Worm (Caenorhabditis elegans) whole organism, mixed stage, embryonic: Measurements from ENCODE around the gene unc-34.

Experiments used
- M03D4.4 ChIP-seq: sonication (generic microtip); optimal IDR thresholded peaks from 2 replicates; lab custom pipeline; 2017; ENCODE audit warnings: mild to moderate bottlenecking, missing genetic modification characterization, missing compliant biosample characterization
- bed-3 ChIP-seq: fragments of 200-800 bp; sonication (Bioruptor generic); optimal IDR thresholded peaks from 3 replicates; lab custom pipeline; 2018; ENCODE audit warnings: mild to moderate bottlenecking, missing genetic modification characterization, moderate library complexity, missing compliant biosample characterization
- blmp-1 ChIP-seq: fragments of 150-350 bp; optimal IDR thresholded peaks from 2 replicates; lab custom pipeline; 2014; ENCODE audit warnings: missing biosample characterization, missing genetic modification characterization
- ceh-43 ChIP-seq: fragments of 200-800 bp; sonication (Bioruptor generic); optimal IDR thresholded peaks from 2 replicates; lab custom pipeline; 2018; ENCODE audit warnings: mild to moderate bottlenecking, missing genetic modification characterization, moderate library complexity, missing compliant biosample characterization
- ces-1 ChIP-seq: fragments of 150-350 bp; optimal IDR thresholded peaks from 2 replicates; lab custom pipeline; 2014; ENCODE audit warnings: missing biosample characterization, missing genetic modification reagents, missing genetic modification characterization
- cnd-1 ChIP-seq: fragments of 200-800 bp; sonication (Bioruptor generic); optimal IDR thresholded peaks from 2 replicates; lab custom pipeline; 2018; ENCODE audit warnings: mild to moderate bottlenecking, missing genetic modification characterization, missing compliant biosample characterization
- drap-1 ChIP-seq: fragments of 200-800 bp; sonication (Bioruptor generic); optimal IDR thresholded peaks from 3 replicates; lab custom pipeline; 2018; ENCODE audit warnings: mild to moderate bottlenecking, missing genetic modification characterization, missing compliant biosample characterization
- elt-1 ChIP-seq: sonication (generic microtip); optimal IDR thresholded peaks from 2 replicates; lab custom pipeline; 2017; ENCODE audit warnings: missing genetic modification characterization, mild to moderate bottlenecking, missing compliant biosample characterization, antibody characterized with exemption, moderate library complexity, borderline replicate concordance; ENCODE audit not compliant: insufficient read depth
- elt-3 ChIP-seq: fragments of 150-350 bp; optimal IDR thresholded peaks from 2 replicates; lab custom pipeline; 2014; ENCODE audit warnings: missing biosample characterization, missing genetic modification characterization
- flh-1 ChIP-seq: fragments of 200-800 bp; sonication (Bioruptor generic); optimal IDR thresholded peaks from 2 replicates; lab custom pipeline; 2018; ENCODE audit warnings: mild to moderate bottlenecking, missing genetic modification characterization, moderate library complexity, missing compliant biosample characterization
- ham-2 ChIP-seq: fragments of 200-800 bp; sonication (Bioruptor generic); optimal IDR thresholded peaks from 2 replicates; lab custom pipeline; 2018; ENCODE audit warnings: mild to moderate bottlenecking, missing genetic modification characterization, missing compliant biosample characterization
- hlh-1 ChIP-seq: fragments of 150-350 bp; optimal IDR thresholded peaks from 2 replicates; lab custom pipeline; 2014; ENCODE audit warnings: missing biosample characterization, missing genetic modification reagents, missing genetic modification characterization
- lin-13 ChIP-seq: fragments of 150-350 bp; optimal IDR thresholded peaks from 2 replicates; lab custom pipeline; 2014; ENCODE audit warnings: missing biosample characterization, missing genetic modification characterization
- lin-32 ChIP-seq: fragments of 200-800 bp; sonication (Bioruptor generic); optimal IDR thresholded peaks from 2 replicates; lab custom pipeline; 2018; ENCODE audit warnings: mild to moderate bottlenecking, missing genetic modification characterization, missing compliant biosample characterization
- lsy-2 ChIP-seq: fragments of 150-350 bp; optimal IDR thresholded peaks from 2 replicates; lab custom pipeline; 2014; ENCODE audit warnings: missing biosample characterization, missing genetic modification characterization
- mab-5 ChIP-seq: fragments of 150-350 bp; optimal IDR thresholded peaks from 2 replicates; lab custom pipeline; 2014; ENCODE audit warnings: missing biosample characterization, missing genetic modification characterization
- mep-1 ChIP-seq: fragments of 150-350 bp; optimal IDR thresholded peaks from 2 replicates; lab custom pipeline; 2017; ENCODE audit warnings: missing biosample characterization, missing genetic modification reagents, missing genetic modification characterization, inconsistent platforms
- nhr-12 ChIP-seq: fragments of 150-350 bp; optimal IDR thresholded peaks from 2 replicates; lab custom pipeline; 2014; ENCODE audit warnings: missing biosample characterization, missing genetic modification characterization
- nhr-2 ChIP-seq: fragments of 150-350 bp; optimal IDR thresholded peaks from 2 replicates; lab custom pipeline; 2014; ENCODE audit warnings: missing biosample characterization, missing genetic modification characterization
- nhr-237 ChIP-seq: fragments of 150-350 bp; optimal IDR thresholded peaks from 2 replicates; lab custom pipeline; 2014; ENCODE audit warnings: missing biosample characterization, missing genetic modification characterization
- nhr-28 ChIP-seq: fragments of 150-350 bp; optimal IDR thresholded peaks from 2 replicates; lab custom pipeline; 2014; ENCODE audit warnings: missing biosample characterization, missing genetic modification characterization
- pha-4 ChIP-seq: fragments of 150-350 bp; optimal IDR thresholded peaks from 2 replicates; lab custom pipeline; 2018; ENCODE audit warnings: missing biosample characterization, missing genetic modification reagents, missing genetic modification characterization
- sem-2 ChIP-seq: fragments of 200-800 bp; sonication (Bioruptor generic); optimal IDR thresholded peaks from 2 replicates; lab custom pipeline; 2018; ENCODE audit warnings: mild to moderate bottlenecking, missing genetic modification characterization, missing compliant biosample characterization
- sptf-1 ChIP-seq: sonication (generic microtip); optimal IDR thresholded peaks from 2 replicates; lab custom pipeline; 2017; ENCODE audit warnings: mild to moderate bottlenecking, missing genetic modification characterization, moderate library complexity, missing compliant biosample characterization
- unc-120 ChIP-seq: sonication (generic microtip); optimal IDR thresholded peaks from 2 replicates; lab custom pipeline; 2017; ENCODE audit warnings: missing genetic modification characterization, missing compliant biosample characterization; ENCODE audit not compliant: poor library complexity, severe bottlenecking
- unc-39 ChIP-seq: fragments of 150-350 bp; optimal IDR thresholded peaks from 2 replicates; lab custom pipeline; 2014; ENCODE audit warnings: missing biosample characterization, missing genetic modification characterization
- unc-62 ChIP-seq: fragments of 150-350 bp; optimal IDR thresholded peaks from 2 replicates; lab custom pipeline; 2014; ENCODE audit warnings: missing biosample characterization, missing genetic modification reagents, missing genetic modification characterization
- zip-8 ChIP-seq: fragments of 150-350 bp; optimal IDR thresholded peaks from 2 replicates; lab custom pipeline; 2014; ENCODE audit warnings: missing biosample characterization, missing genetic modification characterization
- ztf-11 ChIP-seq: fragments of 150-350 bp; optimal IDR thresholded peaks from 2 replicates; lab custom pipeline; 2014; ENCODE audit warnings: missing biosample characterization, missing genetic modification characterization

unc-34 gene

DNA sequence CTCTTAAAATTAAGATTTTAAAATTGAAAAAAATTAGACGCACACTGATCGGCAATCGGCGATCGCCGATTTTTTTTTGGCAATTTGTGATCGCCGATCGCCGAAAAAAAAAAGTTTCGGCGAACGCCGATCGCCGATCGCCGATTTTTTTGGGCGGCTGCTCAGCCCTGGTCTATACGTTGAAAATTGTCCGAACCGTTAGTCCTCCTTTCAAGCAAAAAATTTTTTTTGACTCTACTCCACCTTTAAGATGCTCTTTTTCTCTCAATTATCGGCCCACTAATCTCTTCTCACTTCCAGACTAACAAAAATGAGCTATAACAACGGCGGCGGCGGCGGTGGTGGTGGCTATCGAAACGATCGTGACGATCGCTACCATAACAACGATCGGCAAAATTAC, 26.0 kb downstream of the unc-34 start, which contains the start of gene ergo-1:
Gene ergo-1 (plus strand): TSS at position 301 of the 400 bp plus-strand sequence.
- TF ChIP-seq unc-62 (GFP tag; lab: Kevin White, UChicago) (no peak), elt-3 (tag; lab: Kevin White, UChicago) (no peak), sem-2 (GFP tag; lab: Kevin White, UChicago) (no peak), flh-1 (GFP tag; lab: Kevin White, UChicago) (no peak), elt-1 (tag; lab: Kevin White, UChicago) (no peak), ham-2 (GFP tag; lab: Kevin White, UChicago) (no peak), drap-1 (GFP tag; lab: Kevin White, UChicago) (no peak), unc-120 (tag; lab: Kevin White, UChicago) (no peak), lin-13 (tag; lab: Kevin White, UChicago) (no peak), nhr-12 (tag; lab: Kevin White, UChicago) (no peak), hlh-1 (tag; lab: Kevin White, UChicago) (no peak), mep-1 (no peak), mab-5 (tag; lab: Kevin White, UChicago) (no peak)

DNA sequence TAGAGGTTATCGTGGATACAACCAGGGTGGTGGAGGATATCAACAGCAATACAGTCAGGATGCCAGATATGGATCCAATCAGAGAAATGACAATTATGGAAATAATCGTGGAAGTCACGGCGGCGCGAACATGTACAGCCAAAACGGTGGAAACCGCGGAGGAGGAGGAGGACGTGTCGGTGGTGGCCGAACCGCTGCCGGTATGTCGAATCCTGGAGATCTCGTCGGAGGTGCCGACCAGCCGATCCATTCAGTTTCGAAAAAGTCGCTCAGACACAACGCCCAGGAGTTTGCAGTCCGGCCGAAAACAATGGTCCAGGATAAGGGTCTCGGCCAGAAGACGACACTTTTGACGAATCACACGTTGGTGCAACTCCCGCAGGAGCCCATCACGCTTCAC, 26.5 kb downstream of the unc-34 start:
- no peak for TF ChIP-seq lin-32 (GFP tag; lab: Kevin White, UChicago)
- TF ChIP-seq lin-13 (tag; lab: Kevin White, UChicago) = no peak
- TF ChIP-seq sem-2 (GFP tag; lab: Kevin White, UChicago) = no peak
- TF ChIP-seq nhr-2 (tag; lab: Kevin White, UChicago) = no peak
- no peak for TF ChIP-seq unc-39 (tag; lab: Kevin White, UChicago)
- TF ChIP-seq ces-1 (GFP tag; lab: Kevin White, UChicago) = no peak
- TF ChIP-seq nhr-28 (tag; lab: Kevin White, UChicago) = no peak
- TF ChIP-seq nhr-237 (tag; lab: Kevin White, UChicago) = no peak
- TF ChIP-seq ceh-43 (GFP tag; lab: Kevin White, UChicago) = no peak
- TF ChIP-seq M03D4.4 = no peak
- no peak for TF ChIP-seq blmp-1 (tag; lab: Kevin White, UChicago)
- TF ChIP-seq unc-120 (tag; lab: Kevin White, UChicago) = no peak
- no peak for TF ChIP-seq ham-2 (GFP tag; lab: Kevin White, UChicago)
- TF ChIP-seq ztf-11 (tag; lab: Kevin White, UChicago) = no peak

ce11 chrV:1013637-1014036, 31.1 kb downstream of the unc-34 start:
- TF ChIP-seq ham-2 (GFP tag; lab: Kevin White, UChicago) (no peak), sptf-1 (tag; lab: Kevin White, UChicago) (no peak), blmp-1 (tag; lab: Kevin White, UChicago) (no peak), bed-3 (GFP tag; lab: Kevin White, UChicago) (no peak), unc-62 (GFP tag; lab: Kevin White, UChicago) (no peak), nhr-28 (tag; lab: Kevin White, UChicago) (no peak), zip-8 (tag; lab: Kevin White, UChicago) (no peak), lsy-2 (tag; lab: Kevin White, UChicago) (no peak), ces-1 (GFP tag; lab: Kevin White, UChicago) (no peak), M03D4.4 (no peak)
- TF ChIP-seq, all 35 proteins: peak for 0

ce11 chrV:1015194-1015593, 32.7 kb downstream of the unc-34 start:
- no peak for TF ChIP-seq lin-32 (GFP tag; lab: Kevin White, UChicago)
- TF ChIP-seq bed-3 (GFP tag; lab: Kevin White, UChicago) = no peak
- TF ChIP-seq lin-13 (tag; lab: Kevin White, UChicago) = no peak
- TF ChIP-seq unc-39 (tag; lab: Kevin White, UChicago) = no peak

- TF ChIP-seq bed-3 (GFP tag; lab: Kevin White, UChicago) (no peak), hlh-1 (tag; lab: Kevin White, UChicago) (no peak), nhr-2 (tag; lab: Kevin White, UChicago) (no peak), blmp-1 (tag; lab: Kevin White, UChicago) (no peak), mep-1 (no peak), lsy-2 (tag; lab: Kevin White, UChicago) (no peak)
- TF ChIP-seq, all 35 proteins: peak for 0
Observed at ce11 chrV:1017196-1017595, 34.7 kb downstream of the unc-34 start.

DNA sequence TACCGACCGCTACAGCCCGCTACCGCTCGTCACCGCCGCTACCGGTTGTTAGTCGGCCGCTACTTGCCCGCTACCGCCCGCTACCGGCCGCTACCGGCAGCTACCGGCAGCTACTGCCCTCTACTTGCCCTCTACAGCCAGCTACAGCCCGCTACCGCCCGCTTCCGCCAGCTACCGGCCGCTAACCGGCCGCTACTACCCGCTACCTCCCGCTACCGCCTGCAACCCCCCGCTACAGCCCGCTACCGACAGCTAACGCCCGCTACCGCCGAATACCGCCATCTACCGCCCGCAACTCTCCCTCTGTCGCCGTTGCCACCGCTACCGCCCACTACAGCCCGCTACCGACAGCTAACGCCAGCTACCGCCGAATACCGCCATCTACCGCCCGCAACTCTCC, 39.0 kb downstream of the unc-34 start:
- TF ChIP-seq cnd-1 (tag; lab: Kevin White, UChicago) (no peak), ham-2 (GFP tag; lab: Kevin White, UChicago) (peak; percentile 86), pha-4 (tag; lab: Kevin White, UChicago) (no peak)
